Worm (Caenorhabditis elegans): ENCODE measurements around the gene C50D2.2.
A peak's percentile ranks its signal among the peaks of the same experiment; 100 is the strongest.
"Not testable (repeated sequence)": the region's sequence is repeated elsewhere in the genome, so short reads cannot be mapped to it uniquely, and the experiment has no call there.

Gene C50D2.2

DNA sequence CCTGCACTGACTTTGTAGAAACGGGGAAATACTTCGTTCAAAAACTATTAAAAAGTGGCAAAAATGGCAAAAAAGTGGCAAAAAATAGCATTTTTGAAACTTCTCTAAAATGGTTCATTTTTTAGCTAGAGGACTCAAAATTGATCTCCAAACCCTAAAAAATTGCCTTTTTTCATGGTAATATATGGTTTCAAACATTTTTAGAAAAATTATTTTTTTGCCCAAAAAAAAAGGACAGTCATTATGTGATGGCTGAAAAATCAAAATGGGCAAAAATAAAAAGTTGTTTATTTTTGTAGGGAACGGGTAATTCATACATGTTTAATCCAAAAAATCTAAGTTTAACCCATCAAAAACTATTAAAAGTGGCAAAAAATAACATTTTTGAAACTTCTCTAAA is 21.0 kb upstream of the C50D2.2 start:
- TF ChIP-seq sea-1 (GFP tag; conservative IDR thresholded peaks at IDR 0.05) = no peak
- no peak for TF ChIP-seq aly-1 (tag; optimal IDR thresholded peaks at IDR 0.05)
- no peak for TF ChIP-seq tbx-37 (GFP tag; conservative IDR thresholded peaks at IDR 0.05)
- no peak for TF ChIP-seq ceh-36 (tag; optimal IDR thresholded peaks at IDR 0.05)
- no peak for TF ChIP-seq ets-7 (tag; optimal IDR thresholded peaks at IDR 0.05)

DNA sequence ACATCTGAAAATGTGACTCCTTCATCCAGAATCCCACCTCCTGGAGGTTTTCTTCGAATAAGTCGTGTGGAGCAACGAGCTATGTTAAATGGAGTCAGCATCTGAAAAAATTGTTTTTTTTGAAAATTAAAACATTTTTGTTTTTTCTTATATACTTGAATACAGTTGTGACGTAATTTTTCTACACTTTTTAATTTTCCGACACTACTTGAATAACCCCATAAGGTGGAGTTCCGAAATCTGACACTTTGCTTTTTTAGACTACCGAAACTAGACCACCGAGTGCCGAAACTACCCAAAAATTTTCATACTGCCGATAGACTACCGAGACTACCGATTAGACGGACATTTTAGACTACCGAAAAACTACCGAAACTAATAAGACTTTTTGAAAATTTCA is 17.5 kb upstream of the C50D2.2 start, which contains the start of gene mcat-1:
Gene mcat-1 (minus strand): TSS at position 101 of the 400 bp plus-strand sequence.
- TF ChIP-seq ceh-13 (GFP tag; optimal IDR thresholded peaks at IDR 0.05) = no peak
- no peak for TF ChIP-seq pes-1 (GFP tag; IDR thresholded peaks at IDR 0.05)
- TF ChIP-seq ets-7 (tag; optimal IDR thresholded peaks at IDR 0.05) = no peak
- TF ChIP-seq hnd-1 (tag; optimal IDR thresholded peaks at IDR 0.05) = no peak
- no peak for TF ChIP-seq sea-1 (GFP tag; conservative IDR thresholded peaks at IDR 0.05)
- TF ChIP-seq ama-1 (optimal IDR thresholded peaks at IDR 0.05) = no peak
- TF ChIP-seq B0310.2 (tag; optimal IDR thresholded peaks at IDR 0.05) = no peak
- no peak for TF ChIP-seq F13C5.2 (tag; optimal IDR thresholded peaks at IDR 0.05)
- no peak for TF ChIP-seq ceh-36 (tag; optimal IDR thresholded peaks at IDR 0.05)
- no peak for TF ChIP-seq tbx-37 (GFP tag; conservative IDR thresholded peaks at IDR 0.05)
- no peak for TF ChIP-seq tra-4 (tag; optimal IDR thresholded peaks at IDR 0.05)
- TF ChIP-seq hmg-4 (GFP tag; optimal IDR thresholded peaks at IDR 0.05) = no peak
- no peak for TF ChIP-seq flt-1 (GFP tag; IDR thresholded peaks at IDR 0.05)
- no peak for TF ChIP-seq tbx-11 (GFP tag; IDR thresholded peaks at IDR 0.05)
- TF ChIP-seq scrt-1 (GFP tag; IDR thresholded peaks at IDR 0.05) = no peak

ce11 chrII:95177-95576 is 13.8 kb upstream of the C50D2.2 start, which contains the start of gene C50D2.7:
Gene C50D2.7 (minus strand): TSS chrII:95277.
- no peak for TF ChIP-seq scrt-1 (GFP tag; IDR thresholded peaks at IDR 0.05)
- TF ChIP-seq tbx-37 (GFP tag; conservative IDR thresholded peaks at IDR 0.05) = no peak
- TF ChIP-seq B0310.2 (tag; optimal IDR thresholded peaks at IDR 0.05) = no peak
- TF ChIP-seq pes-1 (GFP tag; IDR thresholded peaks at IDR 0.05) = no peak
- TF ChIP-seq hmbx-1 (tag; optimal IDR thresholded peaks at IDR 0.05) = no peak
- TF ChIP-seq tbx-11 (GFP tag; IDR thresholded peaks at IDR 0.05) = no peak
- no peak for TF ChIP-seq hmg-4 (GFP tag; optimal IDR thresholded peaks at IDR 0.05)
- TF ChIP-seq ets-7 (tag; optimal IDR thresholded peaks at IDR 0.05) = no peak
- no peak for TF ChIP-seq F13C5.2 (tag; optimal IDR thresholded peaks at IDR 0.05)
- no peak for TF ChIP-seq ceh-13 (GFP tag; optimal IDR thresholded peaks at IDR 0.05)

DNA sequence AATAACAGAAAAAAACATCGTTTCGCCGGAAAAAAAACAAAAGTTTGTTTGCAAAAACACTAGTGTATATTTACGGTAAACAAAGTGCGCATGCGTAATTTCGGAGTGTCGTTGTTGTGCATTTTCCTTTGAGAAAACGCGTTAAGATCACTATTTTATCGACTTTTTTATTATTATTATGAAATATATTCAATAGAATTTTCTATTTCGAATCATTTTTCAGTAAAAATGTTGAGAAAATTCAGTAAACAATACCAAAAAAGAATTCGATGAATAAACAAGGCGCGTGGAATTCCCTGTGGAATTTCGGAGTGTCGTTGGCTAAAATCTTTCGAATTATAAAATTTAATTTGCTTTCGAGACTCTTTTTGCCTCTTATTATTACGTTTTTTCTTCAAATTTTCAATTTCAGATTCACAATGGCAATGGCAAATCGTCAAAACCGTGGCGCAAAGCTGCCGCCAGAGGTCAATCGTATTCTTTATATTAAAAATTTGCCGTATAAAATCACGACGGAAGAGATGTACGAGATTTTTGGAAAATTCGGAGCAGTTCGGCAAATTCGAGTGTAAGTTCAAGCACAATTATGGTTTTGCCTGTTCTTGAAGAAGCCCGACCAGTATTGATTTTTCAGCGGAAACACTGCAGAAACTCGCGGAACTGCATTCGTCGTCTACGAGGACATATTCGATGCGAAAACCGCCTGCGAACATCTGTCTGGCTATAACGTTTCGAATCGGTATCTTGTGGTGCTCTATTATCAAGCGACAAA is 10.8 kb upstream of the C50D2.2 start, which contains the start of the genes luc-7L3 and sftb-6:
Gene luc-7L3 (minus strand): TSS at position 36 of the 772 bp plus-strand sequence.
Gene sftb-6 (plus strand): TSS at position 413 of the 772 bp plus-strand sequence.
- TF ChIP-seq hmg-4 (GFP tag; optimal IDR thresholded peaks at IDR 0.05) (no peak), tbx-11 (GFP tag; IDR thresholded peaks at IDR 0.05) (no peak), hmbx-1 (tag; optimal IDR thresholded peaks at IDR 0.05) (peak; percentile 40), ceh-13 (GFP tag; optimal IDR thresholded peaks at IDR 0.05) (no peak), F13C5.2 (tag; optimal IDR thresholded peaks at IDR 0.05) (peak; percentile 69), sea-1 (GFP tag; conservative IDR thresholded peaks at IDR 0.05) (no peak), ceh-36 (tag; optimal IDR thresholded peaks at IDR 0.05) (no peak), flt-1 (GFP tag; IDR thresholded peaks at IDR 0.05) (no peak), ama-1 (optimal IDR thresholded peaks at IDR 0.05) (no peak), ets-7 (tag; optimal IDR thresholded peaks at IDR 0.05) (no peak), tra-4 (tag; optimal IDR thresholded peaks at IDR 0.05) (no peak), pes-1 (GFP tag; IDR thresholded peaks at IDR 0.05) (no peak), hnd-1 (tag; optimal IDR thresholded peaks at IDR 0.05) (no peak), tbx-37 (GFP tag; conservative IDR thresholded peaks at IDR 0.05) (no peak), B0310.2 (tag; optimal IDR thresholded peaks at IDR 0.05) (no peak), aly-1 (tag; optimal IDR thresholded peaks at IDR 0.05) (no peak), scrt-1 (GFP tag; IDR thresholded peaks at IDR 0.05) (no peak)

- not testable (repeated sequence) for TF ChIP-seq tra-4 (tag; optimal IDR thresholded peaks at IDR 0.05); ama-1 (optimal IDR thresholded peaks at IDR 0.05); ceh-36 (tag; optimal IDR thresholded peaks at IDR 0.05)
Measured at ce11 chrII:98894-99293, 10.1 kb upstream of the C50D2.2 start, which contains the start of gene C50D2.10. Gene C50D2.10 (plus strand): TSS chrII:99138.

- 0 out of 2 replicates have a peak, but pooled peaks have one; percentile 52 for TF ChIP-seq sea-1 (GFP tag; conservative IDR thresholded peaks at IDR 0.05)
- TF ChIP-seq flt-1 (GFP tag; IDR thresholded peaks at IDR 0.05) = no peak
Measured at ce11 chrII:101176-101575, 7.8 kb upstream of the C50D2.2 start.

ce11 chrII:104234-104633 is 4.7 kb upstream of the C50D2.2 start, which contains the start of gene col-68:
Gene col-68 (plus strand): TSS chrII:104534.
- no peak for TF ChIP-seq F13C5.2 (tag; optimal IDR thresholded peaks at IDR 0.05)
- TF ChIP-seq scrt-1 (GFP tag; IDR thresholded peaks at IDR 0.05) = no peak
- TF ChIP-seq hmg-4 (GFP tag; optimal IDR thresholded peaks at IDR 0.05) = no peak
- no peak for TF ChIP-seq B0310.2 (tag; optimal IDR thresholded peaks at IDR 0.05)
- no peak for TF ChIP-seq tbx-11 (GFP tag; IDR thresholded peaks at IDR 0.05)
- no peak for TF ChIP-seq hmbx-1 (tag; optimal IDR thresholded peaks at IDR 0.05)
- no peak for TF ChIP-seq tra-4 (tag; optimal IDR thresholded peaks at IDR 0.05)
- no peak for TF ChIP-seq aly-1 (tag; optimal IDR thresholded peaks at IDR 0.05)
- no peak for TF ChIP-seq pes-1 (GFP tag; IDR thresholded peaks at IDR 0.05)
- TF ChIP-seq ama-1 (optimal IDR thresholded peaks at IDR 0.05) = no peak

All from whole organism, early embryonic.